Worm (Caenorhabditis elegans): ENCODE results near the gene dpy-11.

dpy-11 gene

DNA sequence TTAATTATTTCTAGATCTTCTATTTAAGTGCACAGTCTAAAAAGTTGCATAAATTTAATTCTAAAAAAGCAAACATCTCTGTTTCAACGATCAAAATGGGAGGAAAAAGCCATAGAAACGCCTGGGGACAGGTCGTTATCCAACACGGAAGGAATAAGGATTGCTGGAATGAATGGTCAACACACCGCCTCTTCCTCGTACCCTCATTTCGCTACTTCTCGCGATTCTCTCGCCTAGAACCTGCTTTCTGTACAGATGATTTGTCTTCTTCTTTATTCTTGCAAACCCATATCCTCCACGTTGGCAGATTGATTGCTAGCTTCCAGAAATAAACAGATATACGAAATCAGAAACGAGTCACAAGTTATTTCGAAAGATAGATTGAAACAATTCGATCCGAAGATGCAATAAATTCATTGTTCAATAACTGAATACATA, at the start of gene dpy-11:
Gene dpy-11 (minus strand): TSS at position 354 of the 438 bp plus-strand sequence.
- TF ChIP-seq M03D4.4 (tag; optimal IDR thresholded peaks at IDR 0.05): no peak
- TF ChIP-seq mep-1 (tag; optimal IDR thresholded peaks at IDR 0.05): no peak
- TF ChIP-seq elt-3 (tag; optimal IDR thresholded peaks at IDR 0.05): no peak
- no peak for TF ChIP-seq sem-2 (GFP tag; optimal IDR thresholded peaks at IDR 0.05)
- no peak for TF ChIP-seq lin-13 (tag; optimal IDR thresholded peaks at IDR 0.05)

- TF ChIP-seq snpc-4 (tag; optimal IDR thresholded peaks at IDR 0.05) (no peak), mls-2 (tag; optimal IDR thresholded peaks at IDR 0.05) (no peak), unc-62 (GFP tag; optimal IDR thresholded peaks at IDR 0.05) (no peak), tbx-8 (GFP tag; optimal IDR thresholded peaks at IDR 0.05) (no peak), unc-39 (tag; optimal IDR thresholded peaks at IDR 0.05) (no peak), hlh-1 (tag; optimal IDR thresholded peaks at IDR 0.05) (no peak), nhr-237 (tag; optimal IDR thresholded peaks at IDR 0.05) (no peak)
Observed at ce11 chrV:6561592-6561991, 46.6 kb upstream of the dpy-11 start, which contains the start of gene spp-19. Gene spp-19 (minus strand): TSS chrV:6561692.

DNA sequence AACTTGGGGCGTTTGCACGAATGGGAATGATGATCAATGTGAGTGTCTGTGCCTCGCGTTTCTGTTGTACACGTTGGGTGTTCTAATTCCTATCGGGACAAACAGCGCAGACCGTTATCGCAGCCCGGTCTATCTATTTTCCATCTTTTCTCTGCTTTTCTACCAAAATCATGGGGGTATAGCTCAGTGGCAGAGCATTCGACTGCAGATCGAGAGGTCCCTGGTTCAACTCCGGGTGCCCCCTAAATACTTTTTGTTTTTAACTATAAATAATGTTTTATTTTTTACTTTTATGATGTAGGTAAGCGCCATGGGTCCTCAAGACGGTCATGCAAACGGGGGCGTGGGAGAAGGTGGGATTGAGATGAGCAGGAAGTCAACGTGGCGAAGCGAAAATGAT, 44.5 kb upstream of the dpy-11 start:
- TF ChIP-seq M03D4.4 (tag; optimal IDR thresholded peaks at IDR 0.05) (peak; percentile 55), nhr-28 (tag; optimal IDR thresholded peaks at IDR 0.05) (no peak)

ce11 chrV:6559105-6559504, 44.1 kb upstream of the dpy-11 start, which contains the start of gene spp-26:
Gene spp-26 (minus strand): TSS chrV:6559205.
- TF ChIP-seq sptf-1 (tag; optimal IDR thresholded peaks at IDR 0.05): no peak
- no peak for TF ChIP-seq nhr-2 (tag; optimal IDR thresholded peaks at IDR 0.05)
- TF ChIP-seq nhr-12 (tag; optimal IDR thresholded peaks at IDR 0.05): no peak
- no peak for TF ChIP-seq tbx-8 (GFP tag; optimal IDR thresholded peaks at IDR 0.05)
- no peak for TF ChIP-seq zip-8 (tag; optimal IDR thresholded peaks at IDR 0.05)
- TF ChIP-seq hlh-1 (tag; optimal IDR thresholded peaks at IDR 0.05): no peak
- TF ChIP-seq cnd-1 (tag; optimal IDR thresholded peaks at IDR 0.05): no peak
- no peak for TF ChIP-seq elt-3 (tag; optimal IDR thresholded peaks at IDR 0.05)
- TF ChIP-seq nhr-237 (tag; optimal IDR thresholded peaks at IDR 0.05): no peak
- TF ChIP-seq bed-3 (GFP tag; optimal IDR thresholded peaks at IDR 0.05): no peak
- no peak for TF ChIP-seq lin-32 (GFP tag; optimal IDR thresholded peaks at IDR 0.05)
- TF ChIP-seq unc-62 (GFP tag; optimal IDR thresholded peaks at IDR 0.05): no peak
- TF ChIP-seq unc-120 (tag; optimal IDR thresholded peaks at IDR 0.05; ENCODE audit: poor library complexity, severe bottlenecking): no peak
- TF ChIP-seq mep-1 (tag; optimal IDR thresholded peaks at IDR 0.05): no peak
- no peak for TF ChIP-seq unc-39 (tag; optimal IDR thresholded peaks at IDR 0.05)
- no peak for TF ChIP-seq lsy-2 (tag; optimal IDR thresholded peaks at IDR 0.05)
- no peak for TF ChIP-seq M03D4.4 (tag; optimal IDR thresholded peaks at IDR 0.05)
- no peak for TF ChIP-seq nhr-28 (tag; optimal IDR thresholded peaks at IDR 0.05)

DNA sequence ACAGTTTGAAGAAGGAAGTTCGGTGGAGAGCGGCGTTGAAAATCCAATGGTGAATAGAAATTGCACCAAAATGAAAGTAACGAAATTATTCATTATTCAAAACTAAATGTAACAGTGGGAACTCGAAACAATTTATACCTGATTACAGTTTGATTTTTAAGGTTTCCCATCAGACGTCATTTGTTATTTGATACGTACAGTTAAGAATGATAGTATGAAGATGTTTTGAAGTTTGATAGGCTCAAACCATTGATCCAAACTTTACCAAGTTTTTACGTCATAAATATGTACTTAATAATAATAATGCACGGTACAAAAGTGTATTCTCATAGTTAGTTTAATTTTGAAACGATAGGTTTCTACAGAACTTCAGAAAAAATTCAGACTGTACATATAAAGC, 43.1 kb upstream of the dpy-11 start, which contains the start of gene spp-20:
Gene spp-20 (minus strand): TSS at position 101 of the 400 bp plus-strand sequence.
- TF ChIP-seq mab-5 (tag; optimal IDR thresholded peaks at IDR 0.05): no peak
- TF ChIP-seq hlh-1 (tag; optimal IDR thresholded peaks at IDR 0.05): no peak
- TF ChIP-seq cnd-1 (tag; optimal IDR thresholded peaks at IDR 0.05): no peak
- TF ChIP-seq ham-2 (GFP tag; optimal IDR thresholded peaks at IDR 0.05): no peak
- no peak for TF ChIP-seq tbx-8 (GFP tag; optimal IDR thresholded peaks at IDR 0.05)
- no peak for TF ChIP-seq nhr-12 (tag; optimal IDR thresholded peaks at IDR 0.05)
- TF ChIP-seq elt-1 (tag; optimal IDR thresholded peaks at IDR 0.05; ENCODE audit: borderline replicate concordance, insufficient read depth): no peak
- no peak for TF ChIP-seq ceh-43 (GFP tag; optimal IDR thresholded peaks at IDR 0.05)
- no peak for TF ChIP-seq unc-62 (GFP tag; optimal IDR thresholded peaks at IDR 0.05)
- no peak for TF ChIP-seq ces-1 (GFP tag; optimal IDR thresholded peaks at IDR 0.05)
- TF ChIP-seq nhr-237 (tag; optimal IDR thresholded peaks at IDR 0.05): no peak
- TF ChIP-seq sptf-1 (tag; optimal IDR thresholded peaks at IDR 0.05): no peak
- no peak for TF ChIP-seq lin-32 (GFP tag; optimal IDR thresholded peaks at IDR 0.05)
- no peak for TF ChIP-seq sem-2 (GFP tag; optimal IDR thresholded peaks at IDR 0.05)
- TF ChIP-seq elt-3 (tag; optimal IDR thresholded peaks at IDR 0.05): no peak
- no peak for TF ChIP-seq lsy-2 (tag; optimal IDR thresholded peaks at IDR 0.05)
- no peak for TF ChIP-seq ztf-11 (tag; optimal IDR thresholded peaks at IDR 0.05)

DNA sequence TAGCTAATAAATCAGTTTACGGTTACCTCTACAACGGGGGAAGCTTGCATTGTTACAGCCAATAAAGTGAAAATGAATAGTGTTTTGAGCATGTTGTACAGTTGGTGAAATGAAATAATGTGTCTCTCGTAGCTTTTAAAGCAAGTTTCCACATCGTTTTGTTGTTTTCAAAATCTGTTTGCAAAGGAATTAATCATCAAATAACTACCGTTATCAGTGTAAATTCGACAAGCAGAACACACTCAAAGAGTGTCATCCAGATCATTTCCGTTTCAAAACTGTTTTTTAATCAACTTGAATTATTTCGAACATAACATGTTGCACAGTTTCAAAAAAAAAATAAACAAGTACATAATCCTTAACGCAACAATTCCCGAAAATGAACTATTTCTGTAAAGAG, 42.0 kb upstream of the dpy-11 start, which contains the start of gene spp-27:
Gene spp-27 (minus strand): TSS at position 101 of the 400 bp plus-strand sequence.
- no peak for TF ChIP-seq elt-3 (tag; optimal IDR thresholded peaks at IDR 0.05)
- no peak for TF ChIP-seq mab-5 (tag; optimal IDR thresholded peaks at IDR 0.05)
- no peak for TF ChIP-seq cnd-1 (tag; optimal IDR thresholded peaks at IDR 0.05)
- TF ChIP-seq nhr-12 (tag; optimal IDR thresholded peaks at IDR 0.05): no peak
- TF ChIP-seq lin-32 (GFP tag; optimal IDR thresholded peaks at IDR 0.05): no peak
- no peak for TF ChIP-seq unc-120 (tag; optimal IDR thresholded peaks at IDR 0.05; ENCODE audit: poor library complexity, severe bottlenecking)
- no peak for TF ChIP-seq blmp-1 (tag; optimal IDR thresholded peaks at IDR 0.05)
- no peak for TF ChIP-seq snpc-4 (tag; optimal IDR thresholded peaks at IDR 0.05)
- TF ChIP-seq ces-1 (GFP tag; optimal IDR thresholded peaks at IDR 0.05): no peak
- TF ChIP-seq ceh-43 (GFP tag; optimal IDR thresholded peaks at IDR 0.05): no peak
- TF ChIP-seq unc-39 (tag; optimal IDR thresholded peaks at IDR 0.05): no peak
- TF ChIP-seq nhr-2 (tag; optimal IDR thresholded peaks at IDR 0.05): no peak
- TF ChIP-seq sptf-1 (tag; optimal IDR thresholded peaks at IDR 0.05): no peak
- no peak for TF ChIP-seq elt-1 (tag; optimal IDR thresholded peaks at IDR 0.05; ENCODE audit: borderline replicate concordance, insufficient read depth)
- TF ChIP-seq nhr-28 (tag; optimal IDR thresholded peaks at IDR 0.05): no peak
- no peak for TF ChIP-seq sem-2 (GFP tag; optimal IDR thresholded peaks at IDR 0.05)
